Worm (Caenorhabditis elegans) whole organism, L4 larva: ENCODE results near the gene pcrg-1.

Source experiments
- F10B5.3 ChIP-seq: sonication (generic microtip); optimal IDR thresholded peaks from 2 replicates; lab custom pipeline; 2016; ENCODE audit warnings: mild to moderate bottlenecking, missing genetic modification characterization, missing compliant biosample characterization
- F26F4.8 ChIP-seq: fragments of 200-800 bp; sonication (Bioruptor generic); conservative IDR thresholded peaks from 2 replicates; pipeline ENCODE4 v1.3.6; 2022; ENCODE audit warnings: missing genetic modification characterization, missing compliant biosample characterization
- F44E2.7 ChIP-seq: fragments of 200-800 bp; sonication (Bioruptor generic); IDR thresholded peaks from 2 replicates; pipeline ENCODE4 v2.1.2; 2022; ENCODE audit warnings: missing genetic modification characterization, missing compliant biosample characterization
- R02D3.7 ChIP-seq: fragments of 150-350 bp; sonication (generic microtip); optimal IDR thresholded peaks from 3 replicates; lab custom pipeline; 2014; ENCODE audit warnings: missing biosample characterization, missing genetic modification characterization
- T20F7.1 ChIP-seq: fragments of 200-800 bp; sonication (Bioruptor generic); optimal IDR thresholded peaks from 2 replicates; lab custom pipeline; 2018; ENCODE audit warnings: mild to moderate bottlenecking, missing genetic modification characterization, missing compliant biosample characterization
- T26A8.4 ChIP-seq: fragments of 200-800 bp; sonication (Bioruptor generic); IDR thresholded peaks from 2 replicates; pipeline ENCODE4 v1.3.6; 2022; ENCODE audit warnings: missing genetic modification characterization, missing compliant biosample characterization
- Y105C5A.15 ChIP-seq: fragments of 200-800 bp; sonication (Bioruptor generic); IDR thresholded peaks from 2 replicates; pipeline ENCODE4 v1.3.6; 2022; ENCODE audit warnings: missing genetic modification characterization, missing compliant biosample characterization
- attf-4 ChIP-seq: sonication (generic microtip); optimal IDR thresholded peaks from 3 replicates; lab custom pipeline; 2017; ENCODE audit warnings: missing biosample characterization, missing genetic modification characterization
- ceh-28 ChIP-seq: fragments of 150-350 bp; optimal IDR thresholded peaks from 2 replicates; lab custom pipeline; 2014; ENCODE audit warnings: missing biosample characterization, missing genetic modification reagents, missing genetic modification characterization
- ceh-32 ChIP-seq: sonication (generic microtip); optimal IDR thresholded peaks from 2 replicates; lab custom pipeline; 2016; ENCODE audit warnings: mild to moderate bottlenecking, missing genetic modification characterization, missing compliant biosample characterization; ENCODE audit not compliant: poor library complexity
- ceh-44 ChIP-seq: fragments of 200-800 bp; sonication (Bioruptor generic); IDR thresholded peaks from 2 replicates; pipeline ENCODE4 v1.3.6; 2022; ENCODE audit warnings: missing genetic modification reagents, missing genetic modification characterization, missing compliant biosample characterization
- ceh-62 ChIP-seq: sonication (generic microtip); optimal IDR thresholded peaks from 2 replicates; lab custom pipeline; 2017; ENCODE audit warnings: missing biosample characterization, missing genetic modification characterization
- ces-1 ChIP-seq: fragments of 150-350 bp; sonication (generic microtip); optimal IDR thresholded peaks from 4 replicates; lab custom pipeline; 2014; ENCODE audit warnings: missing biosample characterization, missing genetic modification reagents, missing genetic modification characterization
- cey-2 ChIP-seq: sonication (generic microtip); optimal IDR thresholded peaks from 3 replicates; lab custom pipeline; 2017; ENCODE audit warnings: missing genetic modification characterization, mild to moderate bottlenecking, missing compliant biosample characterization, antibody characterized with exemption, borderline replicate concordance; ENCODE audit not compliant: insufficient read depth
- daf-16 ChIP-seq, 3 experiments: sonication (generic microtip); optimal IDR thresholded peaks; 2 replicates each; lab custom pipeline; 2016 to 2017; ENCODE audit warnings: missing genetic modification characterization in 3 of 3, missing genetic modification reagents in 3 of 3, mild to moderate bottlenecking in 2 of 3, missing compliant biosample characterization in 2 of 3, missing biosample characterization in 1 of 3, moderate library complexity in 1 of 3
- dmd-6 ChIP-seq: fragments of 200-800 bp; sonication (Bioruptor generic); IDR thresholded peaks from 2 replicates; pipeline ENCODE4 v1.3.6; 2022; ENCODE audit warnings: missing genetic modification reagents, missing genetic modification characterization, missing compliant biosample characterization
- dpl-1 ChIP-seq: fragments of 150-350 bp; optimal IDR thresholded peaks from 2 replicates; lab custom pipeline; 2014; ENCODE audit warnings: missing biosample characterization, missing genetic modification reagents, missing genetic modification characterization
- duxl-1 ChIP-seq: sonication (generic microtip); optimal IDR thresholded peaks from 2 replicates; lab custom pipeline; 2016; ENCODE audit warnings: mild to moderate bottlenecking, missing genetic modification characterization, moderate library complexity, missing compliant biosample characterization; ENCODE audit not compliant: poor library complexity
- fkh-10 ChIP-seq: fragments of 150-350 bp; optimal IDR thresholded peaks from 2 replicates; lab custom pipeline; 2014; ENCODE audit warnings: missing biosample characterization, missing genetic modification reagents, missing genetic modification characterization
- gei-8 ChIP-seq: fragments of 200-800 bp; sonication (Bioruptor generic); optimal IDR thresholded peaks from 2 replicates; lab custom pipeline; 2018; ENCODE audit warnings: mild to moderate bottlenecking, missing genetic modification characterization, missing compliant biosample characterization
- hif-1 ChIP-seq, 2 experiments: sonication (generic microtip); optimal IDR thresholded peaks; 2 replicates each; lab custom pipeline; 2016 to 2017; ENCODE audit warnings: missing compliant biosample characterization in 2 of 2, missing genetic modification characterization in 2 of 2, missing genetic modification reagents in 2 of 2, missing genotype in 2 of 2, mild to moderate bottlenecking in 1 of 2
- hlh-11 ChIP-seq: fragments of 200-800 bp; sonication (Bioruptor generic); optimal IDR thresholded peaks from 2 replicates; lab custom pipeline; 2018; ENCODE audit warnings: mild to moderate bottlenecking, missing genetic modification characterization, missing compliant biosample characterization
- hlh-30 ChIP-seq: sonication (generic microtip); optimal IDR thresholded peaks from 2 replicates; lab custom pipeline; 2017; ENCODE audit warnings: antibody characterized with exemption, mild to moderate bottlenecking, missing genetic modification characterization, missing compliant biosample characterization; ENCODE audit not compliant: insufficient read depth
- lin-1 ChIP-seq: fragments of 200-800 bp; sonication (Bioruptor generic); IDR thresholded peaks from 2 replicates; pipeline ENCODE4 v1.3.6; 2022; ENCODE audit warnings: missing genetic modification reagents, missing genetic modification characterization, missing compliant biosample characterization
- lin-13 ChIP-seq: fragments of 150-350 bp; optimal IDR thresholded peaks from 2 replicates; lab custom pipeline; 2014; ENCODE audit warnings: missing biosample characterization, missing genetic modification reagents, missing genetic modification characterization
- lin-15B ChIP-seq: fragments of 150-350 bp; sonication (generic microtip); optimal IDR thresholded peaks from 3 replicates; lab custom pipeline; 2014; ENCODE audit warnings: missing biosample characterization, missing genetic modification characterization
- lin-29 ChIP-seq: fragments of 200-800 bp; sonication (Bioruptor generic); IDR thresholded peaks from 2 replicates; pipeline ENCODE4 v1.3.6; 2022; ENCODE audit warnings: missing genetic modification reagents, missing genetic modification characterization, missing compliant biosample characterization
- lin-38 ChIP-seq: fragments of 200-800 bp; sonication (Bioruptor generic); IDR thresholded peaks from 2 replicates; pipeline ENCODE4 v1.3.6; 2022; ENCODE audit warnings: missing genetic modification reagents, missing genetic modification characterization, missing compliant biosample characterization
- lin-39 ChIP-seq: fragments of 150-350 bp; optimal IDR thresholded peaks from 2 replicates; lab custom pipeline; 2014; ENCODE audit warnings: missing biosample characterization, missing genetic modification reagents, missing genetic modification characterization
- lsy-2 ChIP-seq, 2 experiments: fragments of 150-350 bp in 1 of 2; sonication (generic microtip) in 1 of 2; optimal IDR thresholded peaks; 2 replicates each; lab custom pipeline; 2014 to 2017; ENCODE audit warnings: missing biosample characterization in 2 of 2, missing genetic modification characterization in 2 of 2
- madf-5 ChIP-seq, 2 experiments: fragments of 200-800 bp; sonication (Bioruptor generic); IDR thresholded peaks; 2 replicates each; pipeline ENCODE4 v1.3.6; 2022; ENCODE audit warnings: missing compliant biosample characterization in 2 of 2, missing genetic modification characterization in 2 of 2
- mdl-1 ChIP-seq, 2 experiments: fragments of 150-350 bp in 1 of 2; sonication (generic microtip) in 1 of 2; optimal IDR thresholded peaks; 2 replicates each; lab custom pipeline; 2014 to 2017; ENCODE audit warnings: missing biosample characterization in 2 of 2, missing genetic modification characterization in 2 of 2
- mdt-29 ChIP-seq: fragments of 200-800 bp; sonication (Bioruptor generic); IDR thresholded peaks from 2 replicates; pipeline ENCODE4 v1.3.6; 2022; ENCODE audit warnings: missing genetic modification reagents, missing genetic modification characterization, missing compliant biosample characterization
- mep-1 ChIP-seq: fragments of 150-350 bp; sonication (generic microtip); optimal IDR thresholded peaks from 3 replicates; lab custom pipeline; 2014; ENCODE audit warnings: missing biosample characterization, missing genetic modification characterization
- mes-2 ChIP-seq: sonication (generic microtip); optimal IDR thresholded peaks from 2 replicates; lab custom pipeline; 2016; ENCODE audit warnings: missing genotype, mild to moderate bottlenecking, missing genetic modification characterization, missing compliant biosample characterization; ENCODE audit not compliant: poor library complexity, severe bottlenecking
- nhr-10 ChIP-seq: fragments of 150-350 bp; optimal IDR thresholded peaks from 2 replicates; lab custom pipeline; 2014; ENCODE audit warnings: missing biosample characterization, missing genetic modification characterization
- nhr-28 ChIP-seq: fragments of 150-350 bp; optimal IDR thresholded peaks from 2 replicates; lab custom pipeline; 2014; ENCODE audit warnings: missing biosample characterization, missing genetic modification characterization
- nhr-42 ChIP-seq: fragments of 200-800 bp; sonication (Bioruptor generic); IDR thresholded peaks from 2 replicates; pipeline ENCODE4 v1.3.6; 2022; ENCODE audit warnings: missing genetic modification characterization, missing compliant biosample characterization
- nhr-6 ChIP-seq: fragments of 150-350 bp; optimal IDR thresholded peaks from 2 replicates; lab custom pipeline; 2014; ENCODE audit warnings: missing biosample characterization, missing genetic modification characterization
- nhr-77 ChIP-seq: fragments of 150-350 bp; optimal IDR thresholded peaks from 2 replicates; lab custom pipeline; 2014; ENCODE audit warnings: missing biosample characterization, missing genetic modification characterization
- pha-4 ChIP-seq, 2 experiments: fragments of 150-350 bp in 1 of 2; fragments of 200-800 bp in 1 of 2; sonication (Bioruptor generic) in 1 of 2; IDR thresholded peaks in 1 of 2; optimal IDR thresholded peaks in 1 of 2; 2 replicates each; pipeline versions ENCODE4 v1.3.6 to Lab custom; 2014 to 2022; ENCODE audit warnings: missing genetic modification characterization in 2 of 2, missing genetic modification reagents in 2 of 2, missing biosample characterization in 1 of 2, missing compliant biosample characterization in 1 of 2
- rbr-2 ChIP-seq: sonication (generic microtip); optimal IDR thresholded peaks from 2 replicates; lab custom pipeline; 2016; ENCODE audit warnings: missing genotype, missing genetic modification characterization, missing compliant biosample characterization
- saeg-2 ChIP-seq: fragments of 200-800 bp; sonication (Bioruptor generic); IDR thresholded peaks from 2 replicates; pipeline ENCODE4 v1.3.6; 2022; ENCODE audit warnings: missing genetic modification reagents, missing genetic modification characterization, missing compliant biosample characterization
- sdz-12 ChIP-seq: fragments of 200-800 bp; sonication (Bioruptor generic); optimal IDR thresholded peaks from 2 replicates; lab custom pipeline; 2018; ENCODE audit warnings: mild to moderate bottlenecking, missing genetic modification characterization, missing compliant biosample characterization
- skn-1 ChIP-seq: fragments of 150-350 bp; optimal IDR thresholded peaks from 2 replicates; lab custom pipeline; 2014; ENCODE audit warnings: missing biosample characterization, missing genetic modification characterization
- unc-62 ChIP-seq, 3 experiments: fragments of 150-350 bp in 1 of 3; sonication (generic microtip); optimal IDR thresholded peaks in 2 of 3; peaks in 1 of 3; 1 replicate in 1 of 3; 2 replicates in 2 of 3; lab custom pipeline; 2014 to 2017; ENCODE audit warnings: missing biosample characterization in 3 of 3, missing genetic modification characterization in 3 of 3, missing genetic modification reagents in 3 of 3, missing genotype in 1 of 3
- zfp-2 ChIP-seq: sonication (generic microtip); optimal IDR thresholded peaks from 2 replicates; lab custom pipeline; 2016; ENCODE audit warnings: mild to moderate bottlenecking, missing genetic modification characterization, missing compliant biosample characterization
- zip-2 ChIP-seq: fragments of 150-350 bp; optimal IDR thresholded peaks from 2 replicates; lab custom pipeline; 2014; ENCODE audit warnings: missing biosample characterization, missing genetic modification characterization

pcrg-1 gene

ce11 chrII:7200051-7200599 lies at the start of gene pcrg-1 (continued):
- TF ChIP-seq ceh-32 (no peak), gei-8 (GFP tag; lab: Kevin White, UChicago) (peak; percentile 12), lin-13 (GFP tag; lab: Kevin White, UChicago) (peak; percentile 64), nhr-77 (tag; lab: Kevin White, UChicago) (no peak), hif-1 (tag; optimal IDR thresholded peaks at IDR 0.05; lab: Kevin White, UChicago) (peak; percentile 12 to 56), dpl-1 (GFP tag; lab: Kevin White, UChicago) (peak; percentile 50), mes-2 (tag; lab: Kevin White, UChicago) (peak; percentile 73), mep-1 (tag; lab: Kevin White, UChicago) (peak; percentile 61), F10B5.3 (tag; lab: Kevin White, UChicago) (peak; percentile 72), duxl-1 (tag; lab: Kevin White, UChicago) (no peak), F44E2.7 (GFP tag; lab: Robert Waterston, UW) (peak; percentile 55; the same call in 1 of the 2 replicates), cey-2 (tag; lab: Kevin White, UChicago) (no peak), lsy-2 (tag; optimal IDR thresholded peaks at IDR 0.05; lab: Kevin White, UChicago) (peak in 1 of 2 experiments; percentile 69), skn-1 (tag; lab: Kevin White, UChicago) (no peak), R02D3.7 (tag; lab: Kevin White, UChicago) (no peak), sdz-12 (GFP tag; lab: Kevin White, UChicago) (no peak), mdl-1 (tag; optimal IDR thresholded peaks at IDR 0.05; lab: Kevin White, UChicago) (no peak), Y105C5A.15 (GFP tag; lab: Robert Waterston, UW) (peak; percentile 90), ceh-44 (peak; percentile 62; the same call in 1 of the 2 replicates), T26A8.4 (GFP tag; lab: Robert Waterston, UW) (peak; percentile 91), lin-29 (GFP tag; lab: Robert Waterston, UW) (peak; percentile 79), zfp-2 (tag; lab: Kevin White, UChicago) (no peak), rbr-2 (tag; lab: Kevin White, UChicago) (peak; percentile 74), F26F4.8 (GFP tag; lab: Robert Waterston, UW) (peak; percentile 95), lin-15B (tag; lab: Kevin White, UChicago) (no peak), lin-1 (peak; percentile 66), nhr-10 (tag; lab: Kevin White, UChicago) (no peak), attf-4 (no peak), dmd-6 (peak; percentile 55), pha-4 (GFP tag; IDR thresholded peaks at IDR 0.05; lab: Robert Waterston, UW) (peak; percentile 89), pha-4 (tag; optimal IDR thresholded peaks at IDR 0.05; lab: Kevin White, UChicago) (peak; percentile 42), lin-38 (peak; percentile 84), hlh-11 (peak; percentile 74), fkh-10 (no peak), nhr-42 (GFP tag; lab: Robert Waterston, UW) (peak; percentile 84), hlh-30 (tag; lab: Kevin White, UChicago) (peak; percentile 69), ceh-28 (tag; lab: Kevin White, UChicago) (no peak), zip-2 (peak; percentile 35), T20F7.1 (GFP tag; lab: Kevin White, UChicago) (peak; percentile 35), madf-5 (GFP tag; IDR thresholded peaks at IDR 0.05; lab: Robert Waterston, UW) (peak; percentile 23 to 70; a peak in 1 of 4 replicates), daf-16 (GFP tag; optimal IDR thresholded peaks at IDR 0.05; lab: Kevin White, UChicago) (peak; percentile 81 to 87), daf-16 (tag; optimal IDR thresholded peaks at IDR 0.05; lab: Kevin White, UChicago) (peak; percentile 60), nhr-28 (no peak), ces-1 (GFP tag; lab: Kevin White, UChicago) (no peak), unc-62 (GFP tag; optimal IDR thresholded peaks at IDR 0.05 in 1 of 2; lab: Kevin White, UChicago) (peak in 1 of 2 experiments; percentile 81), unc-62 (tag; optimal IDR thresholded peaks at IDR 0.05; lab: Kevin White, UChicago) (no peak), nhr-6 (tag; lab: Kevin White, UChicago) (peak; percentile 77), lin-39 (tag; lab: Kevin White, UChicago) (no peak), ceh-62 (tag; lab: Kevin White, UChicago) (no peak), saeg-2 (GFP tag; lab: Robert Waterston, UW) (peak; percentile 89), mdt-29 (peak; percentile 80)
